Worm (Caenorhabditis elegans): ENCODE measurements around the gene T01B7.5.

DNA sequence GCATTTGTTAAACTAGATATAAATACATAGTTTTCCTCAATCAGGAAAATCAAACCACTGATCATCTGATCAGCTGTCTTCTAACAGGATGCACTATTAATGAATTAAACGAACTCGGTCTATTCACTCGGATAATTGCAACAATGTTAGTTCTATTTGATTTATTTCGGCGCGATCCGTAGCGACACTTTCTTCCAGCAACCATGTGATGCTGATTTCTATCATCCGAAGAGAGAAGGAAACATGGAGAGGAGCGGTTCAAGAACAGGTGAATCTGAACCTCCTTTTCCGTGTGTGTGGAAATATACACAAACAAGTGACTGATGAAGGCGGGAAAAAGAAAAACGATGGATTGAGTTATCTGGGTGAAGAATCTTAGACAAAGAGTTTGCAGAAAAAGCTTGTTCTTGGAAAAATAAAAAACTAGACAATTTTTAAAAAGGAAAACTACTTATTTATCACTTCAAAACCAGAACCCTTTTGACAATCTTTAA lies 15.2 kb downstream of the T01B7.5 start:
- TF ChIP-seq zag-1 (tag; optimal IDR thresholded peaks at IDR 0.05) (no peak), unc-62 (GFP tag; optimal IDR thresholded peaks at IDR 0.05) (no peak), ceh-16 (tag; optimal IDR thresholded peaks at IDR 0.05) (no peak), ztf-11 (tag; optimal IDR thresholded peaks at IDR 0.05) (no peak), snpc-4 (tag; optimal IDR thresholded peaks at IDR 0.05) (no peak), ama-1 (optimal IDR thresholded peaks at IDR 0.05) (no peak), fkh-10 (GFP tag; optimal IDR thresholded peaks at IDR 0.05) (no peak), pha-4 (tag; optimal IDR thresholded peaks at IDR 0.05) (no peak)
